Worm (Caenorhabditis elegans) whole organism, L4 larva: ENCODE data around the gene mlt-11.

Experiments
- F37D6.2 ChIP-seq: sonication (generic microtip); optimal IDR thresholded peaks from 2 replicates; lab custom pipeline; 2016; ENCODE audit warnings: mild to moderate bottlenecking, missing genetic modification characterization, missing compliant biosample characterization
- nhr-77 ChIP-seq: fragments of 150-350 bp; optimal IDR thresholded peaks from 2 replicates; lab custom pipeline; 2014; ENCODE audit warnings: missing biosample characterization, missing genetic modification characterization
- zag-1 ChIP-seq: fragments of 150-350 bp; optimal IDR thresholded peaks from 2 replicates; lab custom pipeline; 2014; ENCODE audit warnings: missing biosample characterization, missing genetic modification characterization

DNA sequence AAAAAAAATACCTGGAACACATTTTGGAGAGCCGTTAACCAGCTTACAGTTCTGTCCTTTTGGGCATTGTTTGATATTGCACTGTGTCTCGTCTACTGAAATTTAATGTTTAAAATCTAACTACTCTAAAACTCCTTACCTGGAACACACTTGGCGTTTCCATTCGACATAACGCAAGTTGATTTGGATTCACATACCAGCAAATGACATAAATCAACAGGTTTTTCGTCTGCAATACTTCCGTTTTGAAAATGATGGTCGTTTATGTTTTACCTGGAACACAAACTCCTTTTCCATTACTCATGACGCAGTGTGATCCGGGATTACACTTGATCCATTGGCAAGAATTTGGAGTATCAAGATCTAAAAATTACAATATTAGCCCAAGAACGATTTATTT lies 41.7 kb upstream of the mlt-11 start:
- TF ChIP-seq nhr-77 (tag; lab: Kevin White, UChicago) (no peak), F37D6.2 (tag; lab: Kevin White, UChicago) (no peak), zag-1 (tag; lab: Kevin White, UChicago) (no peak)
